Worm (Caenorhabditis elegans) whole organism, young adult: ENCODE results near the gene F53G2.12.

Source experiments
- F49E8.2 ChIP-seq: sonication (generic microtip); optimal IDR thresholded peaks from 3 replicates; lab custom pipeline; 2017; ENCODE audit warnings: missing genetic modification characterization, mild to moderate bottlenecking, missing compliant biosample characterization, antibody characterized with exemption, moderate library complexity; ENCODE audit not compliant: insufficient read depth
- attf-6 ChIP-seq: fragments of 200-800 bp; sonication (Bioruptor generic); IDR thresholded peaks from 2 replicates; pipeline ENCODE4 v1.3.6; 2022; ENCODE audit warnings: missing genetic modification reagents, missing genetic modification characterization, missing compliant biosample characterization
- dox-1 ChIP-seq: fragments of 200-800 bp; sonication (Bioruptor generic); IDR thresholded peaks from 2 replicates; pipeline ENCODE4 v1.3.6; 2022; ENCODE audit warnings: missing genetic modification reagents, missing genetic modification characterization, missing compliant biosample characterization
- hrde-1 ChIP-seq: sonication (generic microtip); optimal IDR thresholded peaks from 2 replicates; lab custom pipeline; 2016; ENCODE audit warnings: missing genetic modification characterization, mild to moderate bottlenecking, missing compliant biosample characterization, moderate library complexity, missing genotype, missing genetic modification reagents, borderline replicate concordance
- let-526 ChIP-seq: fragments of 200-800 bp; sonication (Bioruptor generic); IDR thresholded peaks from 2 replicates; pipeline ENCODE4 v1.3.6; 2022; ENCODE audit warnings: missing genetic modification reagents, missing genetic modification characterization, missing compliant biosample characterization
- madf-8 ChIP-seq: fragments of 200-800 bp; sonication (Bioruptor generic); conservative IDR thresholded peaks from 2 replicates; pipeline ENCODE4 v1.3.6; 2022; ENCODE audit warnings: missing genetic modification reagents, missing genetic modification characterization, missing compliant biosample characterization
- mcd-1 ChIP-seq: fragments of 200-800 bp; sonication (Bioruptor generic); IDR thresholded peaks from 2 replicates; pipeline ENCODE4 v1.3.6; 2022; ENCODE audit warnings: missing genetic modification reagents, missing genetic modification characterization, missing compliant biosample characterization
- nhr-90 ChIP-seq: sonication (generic microtip); optimal IDR thresholded peaks from 2 replicates; lab custom pipeline; 2016; ENCODE audit warnings: missing genotype, mild to moderate bottlenecking, missing genetic modification characterization, missing compliant biosample characterization
- snpc-4 ChIP-seq, 5 experiments: fragments of 150-350 bp in 1 of 5; sonication (generic microtip) in 4 of 5; optimal IDR thresholded peaks; 2 replicates each; lab custom pipeline; 2014 to 2018; ENCODE audit warnings: missing genetic modification characterization in 5 of 5, missing biosample characterization in 3 of 5, antibody characterized with exemption in 2 of 5, mild to moderate bottlenecking in 2 of 5, missing compliant biosample characterization in 2 of 5, missing genotype in 2 of 5, moderate library complexity in 2 of 5, missing genetic modification reagents in 1 of 5
- xnd-1 ChIP-seq: sonication (generic microtip); optimal IDR thresholded peaks from 2 replicates; lab custom pipeline; 2016; ENCODE audit warnings: missing genotype, missing genetic modification reagents, missing genetic modification characterization, missing compliant biosample characterization

DNA sequence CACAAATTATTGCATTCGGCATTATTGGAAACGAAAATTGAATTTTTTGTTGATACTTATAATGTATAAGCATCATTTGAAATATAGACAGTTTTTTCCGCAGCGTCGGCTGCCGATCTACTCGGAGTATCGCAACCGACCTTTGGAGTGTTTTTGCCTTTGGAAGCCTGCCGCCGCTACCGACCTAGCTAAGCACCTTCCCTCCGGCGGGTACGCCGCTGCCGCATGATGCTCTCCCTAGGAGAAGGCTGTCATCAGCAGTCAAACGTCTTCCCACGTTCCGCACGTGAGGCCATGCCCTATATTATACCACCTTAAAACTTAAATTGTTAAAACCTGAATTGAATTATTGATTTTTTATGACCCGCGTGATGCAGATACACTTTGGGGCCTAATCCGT, 39.6 kb upstream of the F53G2.12 start:
- no peak for TF ChIP-seq mcd-1 (GFP tag; lab: Robert Waterston, UW)
- TF ChIP-seq nhr-90 = no peak
- TF ChIP-seq attf-6 = no peak
- TF ChIP-seq hrde-1 (tag; lab: Kevin White, UChicago) = no peak
- TF ChIP-seq madf-8 (GFP tag; lab: Robert Waterston, UW) = no peak
- no peak for TF ChIP-seq let-526 (GFP tag; lab: Robert Waterston, UW)
- TF ChIP-seq xnd-1 (tag; lab: Kevin White, UChicago) = no peak
- no peak for TF ChIP-seq F49E8.2
- no peak for TF ChIP-seq dox-1
- TF ChIP-seq snpc-4 (GFP tag; optimal IDR thresholded peaks at IDR 0.05; lab: Kevin White, UChicago) = no peak
- TF ChIP-seq snpc-4 (tag; optimal IDR thresholded peaks at IDR 0.05; lab: Kevin White, UChicago) = no peak
